Worm (Caenorhabditis elegans): Measurements from ENCODE around the gene ltah-1.1.

ce11 chrIV:12311597-12311996 is 32.2 kb downstream of the ltah-1.1 start, which contains the start of gene oac-58:
- TF ChIP-seq ztf-29 (GFP tag; IDR thresholded peaks at IDR 0.05) (no peak), ref-1 (GFP tag; conservative IDR thresholded peaks at IDR 0.05) (no peak), flt-1 (GFP tag; IDR thresholded peaks at IDR 0.05) (no peak), T22C8.4 (GFP tag; IDR thresholded peaks at IDR 0.05) (no peak), med-1 (GFP tag; optimal IDR thresholded peaks at IDR 0.05; ENCODE audit: insufficient read depth) (no peak), cog-1 (tag; optimal IDR thresholded peaks at IDR 0.05) (no peak), tab-1 (GFP tag; IDR thresholded peaks at IDR 0.05) (no peak)
